1 fruit fly cellular context compared by ENCODE assay signal in genomic region chrX:6615476-6615875, dm6.
TF ChIP-seq lines count a peak whose summit lies in the region.

No protein-coding gene starts in this region.

TF ChIP-seq in whole organism, embryonic, 481 proteins besides CTCF, POLR2A, EP300 and RAD21 (continued from another document):
- peak in 1 of 2 experiments; percentile 16 for TF ChIP-seq Hr51 (GFP tag; optimal IDR thresholded peaks at IDR 0.05; lab: Kevin White, UChicago)
- TF ChIP-seq caup (GFP tag; optimal IDR thresholded peaks at IDR 0.05; lab: Kevin White, UChicago; ENCODE audit: severe bottlenecking) = no peak
- TF ChIP-seq amos (GFP tag; IDR thresholded peaks at IDR 0.05; lab: Robert Waterston, UW; ENCODE audit: partially characterized antibody) = no peak
- no peak for TF ChIP-seq Trl (optimal IDR thresholded peaks at IDR 0.05; lab: Kevin White, UChicago)
- TF ChIP-seq Trl (GFP tag; optimal IDR thresholded peaks at IDR 0.05; lab: Kevin White, UChicago) = peak; percentile 61
- no peak for TF ChIP-seq mirr (GFP tag; optimal IDR thresholded peaks at IDR 0.05; lab: Kevin White, UChicago)
- TF ChIP-seq abd-A (tag; optimal IDR thresholded peaks at IDR 0.05; lab: Kevin White, UChicago) = no peak
- peak; percentile 36 for TF ChIP-seq bcd (GFP tag; optimal IDR thresholded peaks at IDR 0.05; lab: Kevin White, UChicago)
- peak; percentile 36 for TF ChIP-seq CG13424 (tag; optimal IDR thresholded peaks at IDR 0.05; lab: Kevin White, UChicago)
- TF ChIP-seq sqz (GFP tag; optimal IDR thresholded peaks at IDR 0.05; lab: Kevin White, UChicago) = peak; percentile 65
- TF ChIP-seq nom (GFP tag; optimal IDR thresholded peaks at IDR 0.05; lab: Kevin White, UChicago) = no peak
- no peak for TF ChIP-seq bowl (GFP tag; IDR thresholded peaks at IDR 0.05; lab: Robert Waterston, UW)
- TF ChIP-seq CG10959 (GFP tag; IDR thresholded peaks at IDR 0.05; lab: Robert Waterston, UW) = peak; percentile 59; the same call in 1 of the 2 replicates
- TF ChIP-seq Stat92E (GFP tag; optimal IDR thresholded peaks at IDR 0.05; lab: Kevin White, UChicago) = no peak
- 0 out of 2 replicates have a peak, but pooled peaks have one; percentile 9 for TF ChIP-seq klu (GFP tag; IDR thresholded peaks at IDR 0.05; lab: Robert Waterston, UW)
- no peak for TF ChIP-seq al (GFP tag; IDR thresholded peaks at IDR 0.05; lab: Robert Waterston, UW)
- TF ChIP-seq CG33557 (GFP tag; optimal IDR thresholded peaks at IDR 0.05; lab: Kevin White, UChicago) = no peak
- peak; percentile 78 for TF ChIP-seq HLH3B (GFP tag; IDR thresholded peaks at IDR 0.05; lab: Robert Waterston, UW)
- no peak for TF ChIP-seq emc (GFP tag; optimal IDR thresholded peaks at IDR 0.05; lab: Kevin White, UChicago)
- TF ChIP-seq lilli (GFP tag; optimal IDR thresholded peaks at IDR 0.05; lab: Kevin White, UChicago) = peak; percentile 36
